Fruit fly (Drosophila melanogaster): ENCODE data around the gene Dnali1.

Dnali1 gene

DNA sequence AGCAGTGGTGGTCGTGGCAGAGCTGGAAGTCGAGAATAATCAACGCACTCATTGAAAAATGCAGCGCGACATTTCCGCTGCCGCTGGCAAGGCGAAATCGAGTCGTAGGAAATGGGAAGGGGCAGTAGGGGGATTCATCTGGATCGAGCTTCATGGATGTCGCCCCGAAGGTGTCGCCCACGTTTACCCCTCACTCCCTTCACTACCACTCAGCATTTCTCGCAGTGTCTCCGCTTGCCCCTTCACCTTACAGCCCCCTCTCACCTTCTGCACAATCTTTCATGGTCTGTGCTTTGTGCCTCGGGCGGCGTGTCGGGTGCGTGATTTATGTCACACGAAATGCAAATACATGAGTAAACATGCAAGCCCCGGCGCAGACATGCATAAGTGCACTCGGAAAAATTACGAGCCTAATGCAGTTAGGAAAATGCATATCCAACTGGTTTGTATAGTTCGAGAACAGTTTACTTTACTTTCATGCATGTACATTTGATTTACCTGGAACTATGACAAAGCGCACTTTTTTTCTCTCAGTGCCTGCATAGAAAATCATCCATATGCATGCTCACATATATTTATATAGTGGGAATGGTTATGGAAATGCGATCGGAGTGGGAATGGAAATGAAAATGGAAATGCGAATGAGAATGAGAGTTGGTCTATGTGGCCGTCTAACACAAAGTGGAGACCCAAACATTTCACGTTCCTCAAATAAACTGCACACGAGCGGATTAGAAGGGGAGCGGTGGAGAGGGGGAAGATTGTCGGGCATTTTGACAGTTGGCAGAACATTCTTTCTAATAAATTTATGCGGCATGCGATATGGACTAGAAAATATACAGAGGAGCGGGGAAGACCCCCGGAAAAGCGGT lies 43.5 kb downstream of the Dnali1 start (continued):
- TF ChIP-seq Opbp (GFP tag; IDR thresholded peaks at IDR 0.05; ENCODE audit: partially characterized antibody) = 0 out of 3 replicates have a peak, but pooled peaks have one; percentile 42
- TF ChIP-seq CG31388 (GFP tag; optimal IDR thresholded peaks at IDR 0.05) = peak; percentile 84
- peak; percentile 91 for TF ChIP-seq CG4707 (GFP tag; optimal IDR thresholded peaks at IDR 0.05)
- peak; percentile 88 for TF ChIP-seq tio (GFP tag; optimal IDR thresholded peaks at IDR 0.05)
- peak; percentile 88 for TF ChIP-seq ems (GFP tag; optimal IDR thresholded peaks at IDR 0.05)
- TF ChIP-seq HLH3B (GFP tag; IDR thresholded peaks at IDR 0.05) = peak; percentile 95
- TF ChIP-seq Ets65A (GFP tag) = peak; percentile 98
- TF ChIP-seq Elba2 (GFP tag; optimal IDR thresholded peaks at IDR 0.05) = no peak
- peak; percentile 95 for TF ChIP-seq ara (GFP tag; IDR thresholded peaks at IDR 0.05)
- peak; percentile 56 for TF ChIP-seq sd (tag; optimal IDR thresholded peaks at IDR 0.05)
- peak; percentile 70 for TF ChIP-seq sqz (GFP tag; optimal IDR thresholded peaks at IDR 0.05)
- TF ChIP-seq kay (GFP tag; optimal IDR thresholded peaks at IDR 0.05) = peak; percentile 85
- TF ChIP-seq CG17802 (tag; optimal IDR thresholded peaks at IDR 0.05) = peak; percentile 86
- peak; percentile 89 for TF ChIP-seq HHEX (GFP tag; optimal IDR thresholded peaks at IDR 0.05)
- peak; percentile 86 to 92 for TF ChIP-seq dpn (GFP tag; optimal IDR thresholded peaks at IDR 0.05)
- TF ChIP-seq CG17385 (GFP tag; optimal IDR thresholded peaks at IDR 0.05) = peak; percentile 81
- TF ChIP-seq tin (GFP tag; optimal IDR thresholded peaks at IDR 0.05) = peak; percentile 92
- peak; percentile 87 for TF ChIP-seq twi (tag; optimal IDR thresholded peaks at IDR 0.05)
- TF ChIP-seq pfk (GFP tag; optimal IDR thresholded peaks at IDR 0.05) = no peak
- no peak for TF ChIP-seq Kr (GFP tag; optimal IDR thresholded peaks at IDR 0.05)
- TF ChIP-seq corto (GFP tag; optimal IDR thresholded peaks at IDR 0.05) = no peak
- TF ChIP-seq z (GFP tag; IDR thresholded peaks at IDR 0.05) = peak; percentile 64; the same call in 2 of the 3 replicates
- peak; percentile 80 for TF ChIP-seq CG1792 (GFP tag; optimal IDR thresholded peaks at IDR 0.05)
- TF ChIP-seq ash1 (GFP tag; optimal IDR thresholded peaks at IDR 0.05) = no peak
- TF ChIP-seq dan (GFP tag; IDR thresholded peaks at IDR 0.05) = peak; percentile 57; the same call in 1 of the 2 replicates
- peak; percentile 77 for TF ChIP-seq CG11456 (GFP tag; IDR thresholded peaks at IDR 0.05)
- peak; percentile 3 for TF ChIP-seq gfzf (GFP tag; optimal IDR thresholded peaks at IDR 0.05)
- peak; percentile 95 for TF ChIP-seq az2 (GFP tag; optimal IDR thresholded peaks at IDR 0.05)
- TF ChIP-seq CG12942 (GFP tag; optimal IDR thresholded peaks at IDR 0.05) = peak; percentile 89
- peak; percentile 92 for TF ChIP-seq Rx (GFP tag; IDR thresholded peaks at IDR 0.05)
- TF ChIP-seq CG9797 (GFP tag; optimal IDR thresholded peaks at IDR 0.05) = peak; percentile 27
- TF ChIP-seq CG15514 (GFP tag; optimal IDR thresholded peaks at IDR 0.05) = peak; percentile 17
- peak; percentile 78 for TF ChIP-seq ERR (GFP tag; optimal IDR thresholded peaks at IDR 0.05)
- no peak for TF ChIP-seq CG42726 (GFP tag; IDR thresholded peaks at IDR 0.05; ENCODE audit: partially characterized antibody)
- TF ChIP-seq so (GFP tag; IDR thresholded peaks at IDR 0.05) = peak; percentile 84; the same call in 2 of the 3 replicates
- no peak for TF ChIP-seq Dll (GFP tag; IDR thresholded peaks at IDR 0.05; ENCODE audit: partially characterized antibody)
- TF ChIP-seq CG3163 (GFP tag; optimal IDR thresholded peaks at IDR 0.05) = peak; percentile 59
- TF ChIP-seq oc (tag; optimal IDR thresholded peaks at IDR 0.05) = peak; percentile 97
- peak; percentile 73 for TF ChIP-seq CG5180 (GFP tag; optimal IDR thresholded peaks at IDR 0.05)
- TF ChIP-seq CG10654 (GFP tag; optimal IDR thresholded peaks at IDR 0.05) = peak; percentile 94
- TF ChIP-seq CG8290 (GFP tag; optimal IDR thresholded peaks at IDR 0.05) = peak; percentile 89
- TF ChIP-seq CG8290 (tag; optimal IDR thresholded peaks at IDR 0.05) = peak; percentile 63 to 89
- TF ChIP-seq zf30C (GFP tag; optimal IDR thresholded peaks at IDR 0.05) = peak; percentile 55
- TF ChIP-seq vvl (GFP tag; IDR thresholded peaks at IDR 0.05) = peak; percentile 99
- peak; percentile 67 for TF ChIP-seq MTF-1 (GFP tag; optimal IDR thresholded peaks at IDR 0.05; ENCODE audit: borderline replicate concordance)
- peak; percentile 68; the same call in 1 of the 2 replicates for TF ChIP-seq CG43689 (GFP tag; IDR thresholded peaks at IDR 0.05)
- peak; percentile 63 for TF ChIP-seq CG7372 (GFP tag; IDR thresholded peaks at IDR 0.05)
- TF ChIP-seq CG10321 (GFP tag; IDR thresholded peaks at IDR 0.05) = peak; percentile 37; the same call in 1 of the 2 replicates

Measured in whole organism, embryonic.